Fruit fly (Drosophila melanogaster): Measurements from ENCODE around the gene Sirup.

- TF ChIP-seq brk (GFP tag; optimal IDR thresholded peaks at IDR 0.05), result no peak
- TF ChIP-seq h (GFP tag; optimal IDR thresholded peaks at IDR 0.05), result no peak
- TF ChIP-seq Myc (optimal IDR thresholded peaks at IDR 0.05), result no peak
- no peak for TF ChIP-seq Dfd (GFP tag; optimal IDR thresholded peaks at IDR 0.05)
- TF ChIP-seq Mio (GFP tag; optimal IDR thresholded peaks at IDR 0.05), result no peak
- no peak for TF ChIP-seq CrebA (GFP tag; optimal IDR thresholded peaks at IDR 0.05; ENCODE audit: borderline replicate concordance)
- no peak for TF ChIP-seq rgr (GFP tag; optimal IDR thresholded peaks at IDR 0.05)
- no peak for TF ChIP-seq usp (GFP tag; optimal IDR thresholded peaks at IDR 0.05)
- TF ChIP-seq psq (GFP tag; optimal IDR thresholded peaks at IDR 0.05), result peak; percentile 40
- no peak for TF ChIP-seq jim (GFP tag; optimal IDR thresholded peaks at IDR 0.05)
- TF ChIP-seq HLH106 (tag; optimal IDR thresholded peaks at IDR 0.05), result no peak
- TF ChIP-seq Sp1 (GFP tag; optimal IDR thresholded peaks at IDR 0.05), result no peak
- TF ChIP-seq tai (GFP tag; optimal IDR thresholded peaks at IDR 0.05), result no peak
Observed at dm6 chr2L:8031588-8031987, 32.9 kb downstream of the Sirup start.

Measured in whole organism, wandering third instar larva.